Fruit fly (Drosophila melanogaster): ENCODE results near the gene Pkc98E.

The Pkc98E gene

DNA sequence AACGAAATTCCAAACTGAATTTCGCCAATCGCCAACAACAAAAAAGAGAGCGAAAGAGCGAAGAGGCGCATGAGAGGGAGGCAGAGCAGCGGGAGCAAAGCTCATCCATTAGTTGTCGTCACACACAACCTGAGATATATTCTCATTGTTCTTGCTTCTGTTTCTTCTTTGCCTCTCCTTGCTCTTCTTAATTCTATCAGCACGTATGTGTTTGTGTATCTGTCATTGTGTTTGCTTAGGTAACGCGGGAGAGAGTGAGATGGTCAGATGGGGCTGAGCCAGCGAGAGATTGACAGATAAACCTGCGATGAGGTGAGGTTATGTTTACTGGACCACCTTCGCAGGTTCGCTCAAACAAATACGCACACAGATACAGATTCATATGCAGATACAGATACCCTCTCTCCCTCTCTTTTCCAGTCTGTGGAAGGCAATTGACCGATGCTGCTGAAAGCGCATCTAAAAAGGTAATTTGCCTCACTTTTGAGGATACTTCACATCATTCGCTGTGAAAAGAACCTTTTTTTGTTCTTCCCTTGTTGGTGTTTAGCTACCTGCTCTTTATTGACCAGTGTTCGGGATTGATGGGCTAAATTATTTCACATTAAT is 35.1 kb downstream of the Pkc98E start (continued):
- no peak for TF ChIP-seq Myb (GFP tag; optimal IDR thresholded peaks at IDR 0.05)
- TF ChIP-seq al (GFP tag; IDR thresholded peaks at IDR 0.05): no peak
- no peak for TF ChIP-seq CG14441 (GFP tag; IDR thresholded peaks at IDR 0.05)
- TF ChIP-seq danr (GFP tag; IDR thresholded peaks at IDR 0.05): no peak
- TF ChIP-seq HHEX (GFP tag; optimal IDR thresholded peaks at IDR 0.05): peak; percentile 15
- peak; percentile 33; the same call in 1 of the 2 replicates for TF ChIP-seq CG6689 (GFP tag; IDR thresholded peaks at IDR 0.05)
- no peak for TF ChIP-seq slbo (GFP tag; IDR thresholded peaks at IDR 0.05)
- no peak for TF ChIP-seq prd (optimal IDR thresholded peaks at IDR 0.05)
- no peak for TF ChIP-seq prd (GFP tag; IDR thresholded peaks at IDR 0.05)
- TF ChIP-seq Drgx (GFP tag; IDR thresholded peaks at IDR 0.05): no peak
- peak; percentile 37 for TF ChIP-seq CG1832 (GFP tag; optimal IDR thresholded peaks at IDR 0.05)
- no peak for TF ChIP-seq gsb (GFP tag; IDR thresholded peaks at IDR 0.05)
- TF ChIP-seq CG2875 (GFP tag; optimal IDR thresholded peaks at IDR 0.05): peak; percentile 4
- no peak for TF ChIP-seq grau (tag; optimal IDR thresholded peaks at IDR 0.05)
- TF ChIP-seq p53 (GFP tag; optimal IDR thresholded peaks at IDR 0.05): no peak
- no peak for TF ChIP-seq CG10366 (GFP tag; IDR thresholded peaks at IDR 0.05)
- TF ChIP-seq hth (optimal IDR thresholded peaks at IDR 0.05): no peak
- 0 out of 2 replicates have a peak, but pooled peaks have one; percentile 14 for TF ChIP-seq stc (GFP tag; IDR thresholded peaks at IDR 0.05)
- TF ChIP-seq CG1603 (tag; optimal IDR thresholded peaks at IDR 0.05): no peak

- TF ChIP-seq tin (GFP tag; optimal IDR thresholded peaks at IDR 0.05) (no peak), her (GFP tag; optimal IDR thresholded peaks at IDR 0.05) (no peak), CoRest (tag; optimal IDR thresholded peaks at IDR 0.05) (no peak), yki (optimal IDR thresholded peaks at IDR 0.05) (no peak), CG9727 (GFP tag; optimal IDR thresholded peaks at IDR 0.05) (peak; percentile 22), CG4424 (GFP tag; optimal IDR thresholded peaks at IDR 0.05) (no peak), jumu (GFP tag; optimal IDR thresholded peaks at IDR 0.05) (no peak), eyg (GFP tag; optimal IDR thresholded peaks at IDR 0.05) (no peak), fru (optimal IDR thresholded peaks at IDR 0.05) (no peak), ash1 (GFP tag; optimal IDR thresholded peaks at IDR 0.05) (no peak), CG8290 (GFP tag; optimal IDR thresholded peaks at IDR 0.05) (no peak), CG8290 (tag; optimal IDR thresholded peaks at IDR 0.05) (peak in 1 of 2 experiments; percentile 9), hbn (GFP tag; IDR thresholded peaks at IDR 0.05; ENCODE audit: partially characterized antibody) (no peak), B-H1 (GFP tag; IDR thresholded peaks at IDR 0.05) (no peak), Pdp1 (GFP tag; optimal IDR thresholded peaks at IDR 0.05) (peak in 1 of 2 experiments; percentile 1), row (GFP tag; IDR thresholded peaks at IDR 0.05) (peak; percentile 24; the same call in 1 of the 3 replicates), CG10543 (GFP tag; optimal IDR thresholded peaks at IDR 0.05) (no peak), Lhr (GFP tag; optimal IDR thresholded peaks at IDR 0.05) (no peak), CG12391 (tag; optimal IDR thresholded peaks at IDR 0.05) (peak; percentile 13), CG16813 (GFP tag; IDR thresholded peaks at IDR 0.05; ENCODE audit: partially characterized antibody) (no peak), mld (GFP tag; IDR thresholded peaks at IDR 0.05; ENCODE audit: partially characterized antibody) (no peak), Meics (GFP tag; optimal IDR thresholded peaks at IDR 0.05) (peak; percentile 20), CG12299 (tag; optimal IDR thresholded peaks at IDR 0.05) (no peak), CG13287 (GFP tag; IDR thresholded peaks at IDR 0.05; ENCODE audit: partially characterized antibody) (no peak), CG2116 (GFP tag; optimal IDR thresholded peaks at IDR 0.05) (no peak), exex (tag; optimal IDR thresholded peaks at IDR 0.05) (no peak), CG9817 (tag; optimal IDR thresholded peaks at IDR 0.05) (no peak), ci (GFP tag; IDR thresholded peaks at IDR 0.05) (no peak), org-1 (GFP tag; optimal IDR thresholded peaks at IDR 0.05) (peak; percentile 1), ttk (GFP tag; IDR thresholded peaks at IDR 0.05) (0 out of 2 replicates have a peak, but pooled peaks have one; percentile 25), slp2 (GFP tag; optimal IDR thresholded peaks at IDR 0.05) (no peak), sug (tag; optimal IDR thresholded peaks at IDR 0.05) (no peak)
Observed at dm6 chr3R:29075631-29076398, 36.9 kb downstream of the Pkc98E start.
